Worm (Caenorhabditis elegans) whole organism, L4/young adult: Measurements from ENCODE around the gene nucl-1.
A peak's percentile ranks its signal among the peaks of the same experiment; 100 is the strongest.

Experiments
- W03F9.2 ChIP-seq: fragments of 150-350 bp; optimal IDR thresholded peaks from 2 replicates; lab custom pipeline; 2014; ENCODE audit warnings: missing biosample characterization, missing genetic modification characterization
- dao-5 ChIP-seq: sonication (generic microtip); optimal IDR thresholded peaks from 2 replicates; lab custom pipeline; 2016; ENCODE audit warnings: missing genotype, missing genetic modification characterization, moderate library complexity, missing compliant biosample characterization
- him-1 ChIP-seq: sonication (generic microtip); optimal IDR thresholded peaks from 2 replicates; lab custom pipeline; 2016; ENCODE audit warnings: missing genotype, missing genetic modification reagents, missing genetic modification characterization, missing compliant biosample characterization

nucl-1 gene

DNA sequence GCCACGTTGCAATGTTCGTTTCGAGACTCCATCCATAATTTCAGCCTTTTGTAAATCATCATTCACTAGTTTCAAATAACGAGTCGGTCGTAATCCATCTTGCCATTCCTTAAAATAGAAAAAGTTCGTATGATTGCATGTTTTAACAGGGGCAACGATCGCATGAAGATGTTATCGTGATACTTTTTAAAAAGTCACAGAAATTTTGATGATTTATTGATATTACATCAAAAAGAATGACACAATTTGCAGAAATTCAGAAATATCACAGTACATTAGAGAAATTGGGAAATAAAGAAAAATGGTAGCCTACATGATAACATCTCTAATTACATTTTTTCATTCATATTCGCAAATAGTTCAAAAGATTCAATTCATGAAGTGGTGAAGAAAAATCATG is 16.0 kb downstream of the nucl-1 start:
- TF ChIP-seq him-1 (tag; lab: Kevin White, UChicago) (no peak), dao-5 (no peak), W03F9.2 (no peak)

DNA sequence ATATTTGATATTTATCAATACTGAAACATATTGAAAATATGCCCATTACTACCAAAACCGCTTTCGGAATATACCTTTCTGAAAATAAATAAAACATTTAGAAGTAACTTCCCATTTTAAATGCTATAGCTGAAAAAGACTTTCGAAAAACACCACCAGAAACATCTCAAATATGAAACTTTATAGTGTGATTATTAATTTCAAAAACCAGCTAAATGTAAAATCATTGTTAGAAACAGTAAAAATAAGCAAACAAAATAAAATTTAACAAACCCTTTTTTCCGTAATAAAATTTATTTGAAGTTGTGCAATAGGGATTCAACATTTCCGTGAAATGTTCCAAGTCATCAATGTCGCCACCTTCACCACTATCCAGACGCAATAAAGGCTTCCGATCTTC is 21.3 kb downstream of the nucl-1 start, which contains the start of the genes K07H8.5 and K07H8.8:
K07H8.5 (plus strand) TSS at position 301 of the 400 bp plus-strand sequence.
K07H8.8 (minus strand) TSS at position 389 of the 400 bp plus-strand sequence.
- TF ChIP-seq W03F9.2 (no peak), dao-5 (no peak), him-1 (tag; lab: Kevin White, UChicago) (no peak)

DNA sequence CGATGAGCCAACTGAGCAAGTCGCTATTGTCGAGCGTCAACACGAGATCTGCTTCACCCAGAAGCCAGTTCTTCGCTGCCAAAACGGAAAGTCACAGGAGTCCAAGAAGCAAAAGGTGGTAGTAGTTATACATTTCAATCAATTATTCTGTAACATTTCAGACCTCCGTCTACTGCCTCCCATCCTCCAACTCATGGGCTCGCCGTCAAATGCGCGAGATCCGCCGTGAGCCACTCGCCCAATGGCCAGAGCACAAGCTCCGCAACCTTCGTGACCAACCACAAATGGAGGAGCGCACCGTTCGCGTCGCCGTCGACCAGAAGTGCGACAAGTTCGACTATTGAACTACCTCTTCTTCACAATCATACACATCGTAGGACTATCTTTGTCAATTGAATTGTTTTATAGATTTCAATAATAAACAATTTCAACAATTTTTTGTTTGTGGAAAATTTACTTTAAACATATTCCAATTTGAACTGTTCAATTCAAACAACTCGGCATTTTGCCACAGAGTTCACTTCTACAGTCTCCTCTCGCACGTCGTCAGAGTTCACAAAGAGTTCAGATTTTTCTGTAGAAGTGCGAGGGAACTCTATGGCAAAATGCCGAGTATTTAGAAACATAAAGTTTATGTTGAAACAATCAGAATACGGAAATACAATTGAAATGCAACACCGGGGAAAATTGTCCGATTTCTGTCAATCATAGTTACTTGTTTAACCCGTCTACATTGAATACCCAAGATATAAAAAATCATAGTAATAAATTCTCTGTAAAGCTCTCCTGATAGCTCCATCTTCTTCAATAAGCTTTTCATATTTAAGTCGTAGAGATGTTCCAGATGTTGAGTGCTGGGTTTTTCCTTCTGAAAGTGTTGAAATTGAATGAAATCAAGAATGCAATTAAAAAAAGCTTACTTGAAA is 23.0 kb downstream of the nucl-1 start:
- no peak for TF ChIP-seq W03F9.2
- TF ChIP-seq him-1 (tag; lab: Kevin White, UChicago), result no peak
- TF ChIP-seq dao-5, result no peak

DNA sequence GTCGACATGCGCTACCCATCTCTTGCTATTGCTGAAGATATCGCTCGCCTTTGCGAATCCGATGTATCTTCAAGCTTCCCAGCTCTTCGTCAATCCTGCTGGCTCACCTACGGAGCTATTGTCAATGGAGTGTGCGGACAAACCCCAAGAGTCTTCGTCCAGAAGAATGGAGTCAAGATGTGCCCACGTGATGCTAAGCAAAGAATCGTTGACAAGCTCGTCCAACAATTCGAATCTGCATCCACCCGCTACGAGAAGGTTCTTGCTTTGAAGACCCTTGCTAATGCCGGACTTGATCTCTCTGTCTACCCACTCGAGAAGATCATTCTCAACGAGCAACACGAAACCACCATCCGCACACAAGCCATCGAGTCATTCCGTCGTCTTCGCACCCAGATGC is 26.7 kb downstream of the nucl-1 start:
- TF ChIP-seq W03F9.2 (no peak), dao-5 (no peak), him-1 (tag; lab: Kevin White, UChicago) (no peak)

DNA sequence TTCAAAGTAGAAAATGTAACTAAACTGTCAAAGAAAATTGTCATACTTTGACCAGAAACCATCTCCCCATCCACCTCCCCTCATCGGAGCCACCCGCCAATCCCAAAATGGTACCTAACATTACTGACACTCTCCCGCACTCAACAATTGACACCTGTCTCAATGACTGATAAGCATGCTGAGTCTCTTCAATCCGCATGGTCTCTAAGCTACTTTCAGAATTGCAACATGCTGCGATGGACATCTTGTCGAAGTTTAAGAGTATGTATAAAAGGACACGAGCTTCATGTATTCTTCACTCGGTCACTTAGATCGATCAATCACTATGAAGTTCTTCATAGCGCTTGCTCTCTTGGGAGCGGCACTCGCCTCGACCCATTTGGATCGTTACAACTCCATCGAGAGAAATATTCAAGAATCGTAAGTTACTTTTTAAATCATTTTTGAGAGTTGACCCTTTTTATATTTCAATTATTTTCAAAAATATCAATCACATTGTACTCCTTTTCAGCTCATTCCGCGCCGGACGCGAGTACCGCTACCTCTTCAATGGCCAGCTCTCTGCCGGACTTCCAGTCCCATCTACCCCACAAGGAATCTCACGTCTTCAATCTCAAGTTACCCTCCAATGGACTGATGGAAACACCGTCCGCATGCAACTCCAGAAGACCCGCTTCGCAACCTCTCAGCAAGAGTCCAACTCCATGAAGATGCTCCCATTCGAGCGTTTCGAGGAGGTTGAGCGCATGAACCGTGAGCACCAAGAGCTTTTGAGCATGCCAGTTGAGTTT is 28.3 kb downstream of the nucl-1 start, which contains the start of gene vit-6:
vit-6 (plus strand) TSS at position 310 of the 791 bp plus-strand sequence.
- TF ChIP-seq dao-5 (peak; percentile 50), him-1 (tag; lab: Kevin White, UChicago) (no peak), W03F9.2 (no peak)

DNA sequence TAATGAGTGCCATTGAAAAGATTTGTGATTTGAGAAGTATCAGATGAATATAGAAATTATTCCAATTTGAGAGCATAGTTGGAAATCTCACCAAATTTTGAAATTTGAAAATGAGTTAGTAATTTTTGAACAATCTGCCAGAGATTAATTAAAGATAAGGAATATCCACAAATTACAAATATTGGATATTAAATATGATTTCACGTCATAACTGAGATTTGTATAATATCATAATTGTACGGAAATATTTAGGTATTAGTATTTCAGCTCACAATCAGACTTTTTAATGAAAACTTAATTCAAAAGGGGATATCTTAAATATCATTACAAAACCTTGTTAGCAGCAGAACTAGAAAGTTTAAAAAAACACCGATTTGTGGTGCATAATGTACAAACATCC is 29.4 kb downstream of the nucl-1 start, which contains the start of gene K07H8.7:
K07H8.7 (minus strand) TSS at position 101 of the 400 bp plus-strand sequence.
- TF ChIP-seq him-1 (tag; lab: Kevin White, UChicago) (no peak), W03F9.2 (no peak), dao-5 (no peak)

DNA sequence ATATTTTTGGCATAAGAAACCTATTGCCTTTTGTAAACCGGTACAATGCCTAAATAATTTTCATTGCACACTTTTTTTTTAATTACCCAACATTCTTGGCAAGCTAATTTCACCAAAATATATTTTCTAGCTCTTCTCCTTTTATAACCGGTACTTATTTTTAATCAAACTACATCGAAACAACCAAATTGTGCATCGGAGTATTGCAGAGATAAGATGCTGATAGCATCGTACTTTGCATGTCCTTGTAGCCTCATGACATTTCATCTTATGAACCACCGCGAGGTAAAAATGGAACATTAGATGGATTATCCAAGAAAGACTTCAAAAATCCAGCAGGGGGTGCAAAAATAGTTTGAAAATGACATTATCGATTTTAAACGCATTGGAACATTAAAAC is 34.1 kb downstream of the nucl-1 start:
- TF ChIP-seq dao-5, result no peak
- TF ChIP-seq W03F9.2, result no peak
- no peak for TF ChIP-seq him-1 (tag; lab: Kevin White, UChicago)

DNA sequence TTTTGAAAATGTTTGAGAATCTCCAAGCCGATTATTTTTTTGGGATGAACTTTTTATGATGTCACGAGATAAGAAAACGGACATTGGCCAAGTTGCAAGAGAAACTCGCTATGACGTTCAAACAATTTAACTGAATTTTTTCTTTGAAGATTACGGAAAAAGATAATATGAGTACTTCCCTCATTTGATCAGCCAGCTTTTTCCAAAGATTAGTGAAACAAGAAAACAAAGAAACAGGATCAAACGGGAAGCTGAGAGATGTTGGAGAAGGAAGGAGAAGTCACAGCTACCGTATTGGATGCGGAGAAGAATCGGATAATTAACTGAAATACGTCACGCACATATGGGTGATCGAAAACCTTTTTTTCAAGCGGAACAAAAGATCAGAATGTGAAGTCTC is 35.1 kb downstream of the nucl-1 start:
- no peak for TF ChIP-seq him-1 (tag; lab: Kevin White, UChicago)
- TF ChIP-seq W03F9.2, result no peak
- TF ChIP-seq dao-5, result no peak

DNA sequence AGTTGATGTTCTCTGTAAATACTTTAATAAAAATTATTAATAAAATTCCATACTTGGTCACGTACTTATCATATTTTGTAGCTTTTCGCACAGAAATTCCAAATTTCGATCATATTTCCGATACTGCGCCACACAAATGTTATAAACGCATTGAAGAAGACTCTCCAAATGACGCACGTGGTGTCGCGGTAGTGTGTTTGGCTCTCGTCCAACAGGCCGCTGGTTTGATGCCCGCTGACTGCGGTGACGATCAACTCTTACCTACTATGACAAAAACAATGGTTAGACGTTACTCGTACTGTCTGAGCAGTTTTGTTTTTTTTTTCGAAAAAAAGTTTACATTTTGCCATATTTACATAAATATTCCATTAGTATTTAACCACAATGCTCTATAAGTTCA is 36.5 kb downstream of the nucl-1 start:
- peak; percentile 91 for TF ChIP-seq dao-5
- TF ChIP-seq W03F9.2, result peak; percentile 69
- peak; percentile 60 for TF ChIP-seq him-1 (tag; lab: Kevin White, UChicago)

DNA sequence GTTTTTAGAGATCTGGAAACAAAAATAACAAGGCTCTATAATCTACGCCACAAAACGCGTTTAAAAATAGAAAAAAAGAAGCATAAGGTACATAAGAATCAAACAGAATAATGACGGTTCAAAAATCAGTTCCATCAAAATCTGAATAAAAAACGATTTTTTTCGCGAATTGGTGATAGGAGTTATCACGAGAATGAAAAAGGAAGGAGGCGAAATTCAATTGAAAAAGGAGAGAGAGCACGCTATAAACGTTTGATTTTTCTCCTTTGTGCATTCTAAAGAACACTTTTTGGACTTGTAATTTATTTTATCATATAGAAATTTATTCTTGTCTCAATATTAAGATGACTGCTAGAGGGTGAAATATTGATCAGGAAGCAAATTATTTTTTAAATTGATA is 38.0 kb downstream of the nucl-1 start:
- no peak for TF ChIP-seq dao-5
- TF ChIP-seq W03F9.2, result no peak
- no peak for TF ChIP-seq him-1 (tag; lab: Kevin White, UChicago)

DNA sequence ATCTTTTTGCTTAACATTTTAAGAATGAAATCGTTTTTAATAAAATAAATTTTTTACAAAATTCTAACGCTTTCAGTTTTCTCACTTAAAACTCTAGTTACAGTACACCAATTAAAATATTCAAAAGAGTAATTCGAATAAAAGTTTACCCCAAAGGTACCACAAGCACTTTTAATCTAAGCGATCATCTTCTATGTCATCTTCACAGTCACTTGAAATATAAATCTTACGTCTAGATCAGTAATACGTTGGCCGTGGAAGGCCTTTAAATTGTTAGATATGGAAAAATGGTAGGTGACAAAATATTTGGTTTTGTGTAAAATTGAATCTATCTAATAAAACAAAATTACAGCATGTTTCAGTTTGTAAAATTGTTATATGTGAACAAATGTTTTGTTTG is 42.0 kb downstream of the nucl-1 start:
- TF ChIP-seq W03F9.2 (no peak), him-1 (tag; lab: Kevin White, UChicago) (no peak), dao-5 (no peak)

DNA sequence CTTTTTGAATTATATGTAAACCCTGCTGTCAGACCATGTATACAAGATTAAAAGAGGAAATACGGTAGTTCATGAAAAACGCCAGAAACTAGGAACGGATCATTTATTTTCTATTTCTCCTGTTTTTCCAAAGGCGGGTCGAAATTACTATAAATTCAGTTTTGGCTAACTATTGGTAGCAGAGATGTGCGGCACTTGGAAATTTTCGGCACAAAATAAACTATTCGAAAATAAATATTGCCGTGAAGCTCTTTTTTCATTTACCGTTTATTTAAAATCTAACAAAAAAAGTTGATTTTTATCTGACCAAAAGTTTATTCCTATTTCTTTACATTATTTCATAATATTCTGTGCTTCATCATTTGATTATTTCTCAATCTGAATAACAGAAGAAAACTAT is 45.2 kb downstream of the nucl-1 start, which contains the start of gene T09A12.1:
T09A12.1 (plus strand) TSS at position 301 of the 400 bp plus-strand sequence.
- no peak for TF ChIP-seq him-1 (tag; lab: Kevin White, UChicago)
- TF ChIP-seq W03F9.2, result no peak
- TF ChIP-seq dao-5, result no peak

DNA sequence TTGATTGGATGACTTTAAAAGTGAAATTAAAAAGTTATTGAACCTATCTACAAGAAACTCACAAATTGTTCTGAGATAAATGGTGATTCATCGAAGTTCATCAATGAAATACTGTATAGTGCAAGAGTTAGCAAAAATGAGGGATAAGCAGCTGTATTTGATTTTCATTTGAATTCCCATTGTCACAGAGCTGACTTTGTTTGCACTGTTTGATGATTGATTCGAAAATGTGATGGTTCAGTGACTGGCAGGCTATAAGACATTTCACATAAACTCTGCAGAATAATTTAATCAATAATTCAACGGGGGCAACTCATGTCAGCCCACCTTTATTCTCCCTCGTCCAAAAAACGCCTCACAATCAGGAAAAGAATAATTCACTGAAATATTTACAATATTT is 45.7 kb downstream of the nucl-1 start, which contains the start of gene T09A12.8:
T09A12.8 (minus strand) TSS at position 101 of the 400 bp plus-strand sequence.
- TF ChIP-seq him-1 (tag; lab: Kevin White, UChicago), result no peak
- TF ChIP-seq dao-5, result no peak
- no peak for TF ChIP-seq W03F9.2

DNA sequence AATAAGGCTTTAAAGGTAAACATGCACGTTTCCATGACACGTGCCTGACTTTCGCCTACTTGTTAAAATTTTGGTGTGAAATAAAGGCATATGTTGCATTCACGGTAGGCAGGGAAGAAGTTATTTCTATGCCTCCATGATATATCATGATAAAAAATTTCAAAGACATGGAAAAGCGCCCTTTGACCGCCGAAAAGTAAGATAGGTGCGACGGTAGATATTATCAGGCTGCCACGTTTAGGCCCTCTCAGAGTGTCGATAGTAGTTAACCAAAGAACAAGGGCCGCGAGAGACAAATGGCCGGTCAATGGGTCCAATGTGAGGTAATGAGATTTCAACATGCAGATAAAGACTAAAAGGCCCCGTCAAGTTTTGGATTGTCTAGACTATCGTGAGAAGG is 46.2 kb downstream of the nucl-1 start:
- TF ChIP-seq dao-5 (no peak), him-1 (tag; lab: Kevin White, UChicago) (no peak), W03F9.2 (no peak)
